Worm (Caenorhabditis elegans) whole organism, L3 larva: ENCODE results near the gene F48E8.2.

ENCODE experiments used
- aly-2 ChIP-seq: fragments of 150-350 bp; optimal IDR thresholded peaks from 2 replicates; lab custom pipeline; 2014; ENCODE audit warnings: missing biosample characterization, missing genetic modification characterization
- ceh-28 ChIP-seq: fragments of 150-350 bp; optimal IDR thresholded peaks from 2 replicates; lab custom pipeline; 2014; ENCODE audit warnings: missing biosample characterization, missing genetic modification reagents, missing genetic modification characterization
- daf-12 ChIP-seq: fragments of 150-350 bp; optimal IDR thresholded peaks from 2 replicates; lab custom pipeline; 2014; ENCODE audit warnings: missing biosample characterization, missing genetic modification reagents, missing genetic modification characterization
- elt-3 ChIP-seq, 3 experiments: fragments of 150-350 bp in 1 of 3; sonication (generic microtip) in 2 of 3; optimal IDR thresholded peaks; 2 replicates in 2 of 3; 4 replicates in 1 of 3; lab custom pipeline; 2014 to 2017; ENCODE audit warnings: missing biosample characterization in 3 of 3, missing genetic modification characterization in 3 of 3
- fos-1 ChIP-seq: fragments of 150-350 bp; optimal IDR thresholded peaks from 2 replicates; lab custom pipeline; 2014; ENCODE audit warnings: missing biosample characterization, missing genetic modification characterization
- nfya-1 ChIP-seq: sonication (generic microtip); optimal IDR thresholded peaks from 2 replicates; lab custom pipeline; 2017; ENCODE audit warnings: missing genetic modification characterization, mild to moderate bottlenecking, missing compliant biosample characterization, antibody characterized with exemption, moderate library complexity; ENCODE audit not compliant: insufficient read depth
- nhr-77 ChIP-seq: fragments of 150-350 bp; optimal IDR thresholded peaks from 2 replicates; lab custom pipeline; 2014; ENCODE audit warnings: missing biosample characterization, missing genetic modification characterization
- snpc-4 ChIP-seq: fragments of 150-350 bp; optimal IDR thresholded peaks from 2 replicates; lab custom pipeline; 2014; ENCODE audit warnings: missing biosample characterization, missing genetic modification characterization
- unc-62 ChIP-seq: fragments of 150-350 bp; sonication (generic microtip); optimal IDR thresholded peaks from 4 replicates; lab custom pipeline; 2014; ENCODE audit warnings: missing biosample characterization, missing genetic modification reagents, missing genetic modification characterization

DNA sequence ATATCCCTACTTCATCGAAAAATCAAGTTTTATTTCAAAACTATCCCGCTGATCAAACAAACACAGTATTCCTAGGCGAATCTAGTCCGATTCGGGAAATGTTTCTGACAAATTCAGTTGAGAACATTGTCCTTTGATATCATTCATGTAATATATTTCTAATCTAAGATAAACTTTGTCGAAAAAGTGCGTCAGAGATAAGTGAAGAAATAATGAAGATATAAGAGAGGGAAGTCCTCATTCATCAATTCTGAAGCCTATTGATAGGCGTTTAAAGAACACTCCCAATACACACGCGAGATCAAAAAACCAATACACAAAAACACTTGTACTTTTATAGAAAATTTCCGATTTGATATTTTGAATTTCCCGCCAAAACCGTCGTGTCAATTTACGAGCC lies 673 bp downstream of the F48E8.2 start:
- TF ChIP-seq ceh-28 (tag; lab: Kevin White, UChicago) (no peak), nhr-77 (tag; lab: Kevin White, UChicago) (no peak), daf-12 (no peak), snpc-4 (tag; lab: Kevin White, UChicago) (no peak), fos-1 (no peak), elt-3 (tag; optimal IDR thresholded peaks at IDR 0.05; lab: Kevin White, UChicago) (peak; percentile 49 to 90 (median 88)), nfya-1 (tag; lab: Kevin White, UChicago) (no peak), unc-62 (no peak), aly-2 (tag; lab: Kevin White, UChicago) (no peak)
